Worm (Caenorhabditis elegans) whole organism, young adult: ENCODE results near the gene kap-1.

Experiments
- B0019.2 ChIP-seq: fragments of 200-800 bp; sonication (Bioruptor generic); conservative IDR thresholded peaks from 2 replicates; pipeline ENCODE4 v1.3.6; 2022; ENCODE audit warnings: missing genetic modification reagents, missing genetic modification characterization, missing compliant biosample characterization
- B0035.1 ChIP-seq: sonication (generic microtip); optimal IDR thresholded peaks from 2 replicates; lab custom pipeline; 2016; ENCODE audit warnings: missing genetic modification characterization, mild to moderate bottlenecking, missing compliant biosample characterization, missing genotype, missing genetic modification reagents
- B0336.3 ChIP-seq: fragments of 200-800 bp; sonication (Bioruptor generic); IDR thresholded peaks from 2 replicates; pipeline ENCODE4 v1.3.6; 2022; ENCODE audit warnings: missing genetic modification characterization, missing compliant biosample characterization
- C06A6.2 ChIP-seq: fragments of 200-800 bp; sonication (Bioruptor generic); conservative IDR thresholded peaks from 2 replicates; pipeline ENCODE4 v1.3.6; 2022; ENCODE audit warnings: missing genetic modification characterization, missing compliant biosample characterization
- D2030.7 ChIP-seq: fragments of 200-800 bp; sonication (Bioruptor generic); IDR thresholded peaks from 2 replicates; pipeline ENCODE4 v1.3.6; 2022; ENCODE audit warnings: missing genetic modification reagents, missing genetic modification characterization, missing compliant biosample characterization
- F33H1.4 ChIP-seq: fragments of 200-800 bp; sonication (Bioruptor generic); IDR thresholded peaks from 2 replicates; pipeline ENCODE4 v1.3.6; 2022; ENCODE audit warnings: missing genetic modification reagents, missing genetic modification characterization, missing compliant biosample characterization
- F52B5.7 ChIP-seq: sonication (generic microtip); optimal IDR thresholded peaks from 2 replicates; lab custom pipeline; 2016; ENCODE audit warnings: mild to moderate bottlenecking, missing genetic modification characterization, missing compliant biosample characterization
- K11D2.4 ChIP-seq: fragments of 200-800 bp; sonication (Bioruptor generic); IDR thresholded peaks from 2 replicates; pipeline ENCODE4 v1.3.6; 2022; ENCODE audit warnings: missing genetic modification reagents, missing genetic modification characterization, missing compliant biosample characterization
- Y53G8AR.9 ChIP-seq: fragments of 200-800 bp; sonication (Bioruptor generic); conservative IDR thresholded peaks from 2 replicates; pipeline ENCODE4 v1.3.6; 2022; ENCODE audit warnings: missing genetic modification reagents, missing genetic modification characterization, missing compliant biosample characterization
- Y67H2A.10 ChIP-seq: fragments of 200-800 bp; sonication (Bioruptor generic); conservative IDR thresholded peaks from 2 replicates; pipeline ENCODE4 v1.3.6; 2022; ENCODE audit warnings: missing genetic modification reagents, missing genetic modification characterization, missing compliant biosample characterization
- Y95B8A.8 ChIP-seq: fragments of 200-800 bp; sonication (Bioruptor generic); IDR thresholded peaks from 2 replicates; pipeline ENCODE4 v1.3.6; 2022; ENCODE audit warnings: missing genetic modification reagents, missing genetic modification characterization, missing compliant biosample characterization
- athp-1 ChIP-seq: sonication (generic microtip); optimal IDR thresholded peaks from 2 replicates; lab custom pipeline; 2017; ENCODE audit warnings: mild to moderate bottlenecking, missing genetic modification characterization, missing compliant biosample characterization
- attf-6 ChIP-seq: fragments of 200-800 bp; sonication (Bioruptor generic); IDR thresholded peaks from 2 replicates; pipeline ENCODE4 v1.3.6; 2022; ENCODE audit warnings: missing genetic modification reagents, missing genetic modification characterization, missing compliant biosample characterization
- cebp-1 ChIP-seq, 2 experiments: fragments of 200-800 bp in 1 of 2; sonication (Bioruptor generic) in 1 of 2; sonication (generic microtip) in 1 of 2; IDR thresholded peaks in 1 of 2; optimal IDR thresholded peaks in 1 of 2; 2 replicates each; pipeline versions ENCODE4 v1.3.6 to Lab custom; 2017 to 2022; ENCODE audit warnings: missing compliant biosample characterization in 2 of 2, missing genetic modification characterization in 2 of 2, mild to moderate bottlenecking in 1 of 2, missing genetic modification reagents in 1 of 2, moderate library complexity in 1 of 2
- ceh-79 ChIP-seq: sonication (generic microtip); optimal IDR thresholded peaks from 2 replicates; lab custom pipeline; 2017; ENCODE audit warnings: mild to moderate bottlenecking, missing genetic modification characterization, missing compliant biosample characterization
- chd-7 ChIP-seq: sonication (generic microtip); optimal IDR thresholded peaks from 2 replicates; lab custom pipeline; 2016; ENCODE audit warnings: mild to moderate bottlenecking, missing genetic modification characterization, moderate library complexity, missing compliant biosample characterization
- die-1 ChIP-seq: sonication (generic microtip); optimal IDR thresholded peaks from 2 replicates; lab custom pipeline; 2016; ENCODE audit warnings: missing genotype, mild to moderate bottlenecking, missing genetic modification characterization, missing compliant biosample characterization
- dox-1 ChIP-seq: fragments of 200-800 bp; sonication (Bioruptor generic); IDR thresholded peaks from 2 replicates; pipeline ENCODE4 v1.3.6; 2022; ENCODE audit warnings: missing genetic modification reagents, missing genetic modification characterization, missing compliant biosample characterization
- egl-44 ChIP-seq: fragments of 200-800 bp; sonication (Bioruptor generic); IDR thresholded peaks from 2 replicates; pipeline ENCODE4 v1.3.6; 2022; ENCODE audit warnings: missing genetic modification reagents, missing genetic modification characterization, missing compliant biosample characterization
- ets-4 ChIP-seq: fragments of 200-800 bp; sonication (Bioruptor generic); optimal IDR thresholded peaks from 2 replicates; lab custom pipeline; 2018; ENCODE audit warnings: mild to moderate bottlenecking, missing genetic modification characterization, missing compliant biosample characterization
- fkh-3 ChIP-seq: sonication (generic microtip); optimal IDR thresholded peaks from 2 replicates; lab custom pipeline; 2016; ENCODE audit warnings: mild to moderate bottlenecking, missing genetic modification characterization, missing compliant biosample characterization
- gei-17 ChIP-seq: fragments of 200-800 bp; sonication (Bioruptor generic); optimal IDR thresholded peaks from 2 replicates; lab custom pipeline; 2018; ENCODE audit warnings: mild to moderate bottlenecking, missing genetic modification characterization, missing compliant biosample characterization
- him-1 ChIP-seq: sonication (generic microtip); optimal IDR thresholded peaks from 2 replicates; lab custom pipeline; 2016; ENCODE audit warnings: missing genotype, missing genetic modification reagents, missing genetic modification characterization, missing compliant biosample characterization
- hlh-12 ChIP-seq: sonication (generic microtip); optimal IDR thresholded peaks from 2 replicates; lab custom pipeline; 2016; ENCODE audit warnings: missing genetic modification characterization, missing compliant biosample characterization
- let-607 ChIP-seq, 2 experiments: fragments of 200-800 bp in 1 of 2; sonication (Bioruptor generic) in 1 of 2; sonication (generic microtip) in 1 of 2; optimal IDR thresholded peaks; 2 replicates each; lab custom pipeline; 2016 to 2018; ENCODE audit warnings: mild to moderate bottlenecking in 2 of 2, missing compliant biosample characterization in 2 of 2, missing genetic modification characterization in 2 of 2, moderate library complexity in 2 of 2, missing genotype in 1 of 2
- lir-1 ChIP-seq: fragments of 200-800 bp; sonication (Bioruptor generic); conservative IDR thresholded peaks from 2 replicates; pipeline ENCODE4 v1.3.6; 2022; ENCODE audit warnings: missing genetic modification reagents, missing genetic modification characterization, missing compliant biosample characterization
- lsl-1 ChIP-seq: fragments of 200-800 bp; sonication (Bioruptor generic); optimal IDR thresholded peaks from 2 replicates; lab custom pipeline; 2018; ENCODE audit warnings: mild to moderate bottlenecking, missing genetic modification characterization, moderate library complexity, missing compliant biosample characterization
- lsy-27 ChIP-seq: sonication (generic microtip); optimal IDR thresholded peaks from 2 replicates; lab custom pipeline; 2017; ENCODE audit warnings: missing genetic modification characterization, mild to moderate bottlenecking, missing compliant biosample characterization, antibody characterized with exemption, missing genotype, borderline replicate concordance; ENCODE audit not compliant: insufficient read depth
- madf-3 ChIP-seq: fragments of 200-800 bp; sonication (Bioruptor generic); IDR thresholded peaks from 2 replicates; pipeline ENCODE4 v1.3.6; 2022; ENCODE audit warnings: missing genetic modification reagents, missing genetic modification characterization, missing compliant biosample characterization
- madf-6 ChIP-seq: fragments of 200-800 bp; sonication (Bioruptor generic); IDR thresholded peaks from 2 replicates; pipeline ENCODE4 v1.3.6; 2022; ENCODE audit warnings: missing genetic modification reagents, missing genetic modification characterization, missing compliant biosample characterization
- mcd-1 ChIP-seq: fragments of 200-800 bp; sonication (Bioruptor generic); IDR thresholded peaks from 2 replicates; pipeline ENCODE4 v1.3.6; 2022; ENCODE audit warnings: missing genetic modification reagents, missing genetic modification characterization, missing compliant biosample characterization
- mes-4 ChIP-seq: sonication (generic microtip); optimal IDR thresholded peaks from 2 replicates; lab custom pipeline; 2016; ENCODE audit warnings: missing genotype, missing genetic modification characterization, missing compliant biosample characterization
- nhr-90 ChIP-seq: sonication (generic microtip); optimal IDR thresholded peaks from 2 replicates; lab custom pipeline; 2016; ENCODE audit warnings: missing genotype, mild to moderate bottlenecking, missing genetic modification characterization, missing compliant biosample characterization
- rec-8 ChIP-seq, 2 experiments: sonication (generic microtip); optimal IDR thresholded peaks; 2 replicates each; lab custom pipeline; 2016; ENCODE audit warnings: mild to moderate bottlenecking in 2 of 2, missing genetic modification characterization in 2 of 2, missing genetic modification reagents in 2 of 2, missing genotype in 2 of 2, missing biosample characterization in 1 of 2, missing compliant biosample characterization in 1 of 2, moderate library complexity in 1 of 2
- sdz-38 ChIP-seq: sonication (generic microtip); optimal IDR thresholded peaks from 2 replicates; lab custom pipeline; 2016; ENCODE audit warnings: missing genotype, missing genetic modification characterization, missing compliant biosample characterization
- snpc-3.4 ChIP-seq: sonication (generic microtip); optimal IDR thresholded peaks from 2 replicates; lab custom pipeline; 2017; ENCODE audit warnings: missing genetic modification characterization, mild to moderate bottlenecking, missing compliant biosample characterization, antibody characterized with exemption, moderate library complexity, missing genotype, missing genetic modification reagents
- tlf-1 ChIP-seq: fragments of 200-800 bp; sonication (Bioruptor generic); optimal IDR thresholded peaks from 2 replicates; lab custom pipeline; 2018; ENCODE audit warnings: mild to moderate bottlenecking, missing genetic modification characterization, missing compliant biosample characterization
- xnd-1 ChIP-seq: sonication (generic microtip); optimal IDR thresholded peaks from 2 replicates; lab custom pipeline; 2016; ENCODE audit warnings: missing genotype, missing genetic modification reagents, missing genetic modification characterization, missing compliant biosample characterization
- ztf-22 ChIP-seq: fragments of 200-800 bp; sonication (Bioruptor generic); optimal IDR thresholded peaks from 2 replicates; lab custom pipeline; 2018; ENCODE audit warnings: mild to moderate bottlenecking, missing genetic modification characterization, moderate library complexity, missing compliant biosample characterization
- ztf-25 ChIP-seq: fragments of 200-800 bp; sonication (Bioruptor generic); IDR thresholded peaks from 2 replicates; pipeline ENCODE4 v1.3.6; 2022; ENCODE audit warnings: missing genetic modification reagents, missing genetic modification characterization, missing compliant biosample characterization
- ztf-28 ChIP-seq: fragments of 200-800 bp; sonication (Bioruptor generic); IDR thresholded peaks from 2 replicates; pipeline ENCODE4 v1.3.6; 2022; ENCODE audit warnings: missing genetic modification reagents, missing genetic modification characterization, missing compliant biosample characterization
- ztf-3 ChIP-seq: fragments of 200-800 bp; sonication (Bioruptor generic); optimal IDR thresholded peaks from 2 replicates; lab custom pipeline; 2018; ENCODE audit warnings: mild to moderate bottlenecking, missing genetic modification characterization, missing compliant biosample characterization
- ztf-6 ChIP-seq: fragments of 200-800 bp; sonication (Bioruptor generic); IDR thresholded peaks from 2 replicates; pipeline ENCODE4 v1.3.6; 2022; ENCODE audit warnings: missing genetic modification reagents, missing genetic modification characterization, missing compliant biosample characterization

kap-1 gene

DNA sequence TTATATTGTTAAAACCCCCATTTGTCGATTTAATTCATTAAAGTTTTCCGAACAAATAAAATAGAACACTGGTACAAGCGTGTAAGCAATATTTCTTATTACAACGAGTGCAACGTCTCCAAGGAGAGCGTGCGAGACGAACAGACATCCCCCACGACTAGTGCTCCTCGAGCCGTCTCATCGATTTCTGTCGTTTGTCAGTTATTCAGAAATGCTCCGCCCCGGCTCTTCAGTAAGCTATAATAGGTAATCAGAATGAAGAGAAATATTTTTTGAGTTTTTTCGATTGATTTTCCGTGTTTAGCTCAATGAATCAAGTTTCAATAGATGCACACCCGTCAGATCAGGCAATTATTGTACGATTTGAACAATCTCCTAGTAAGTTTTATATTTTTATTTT lies at the start of gene kap-1 (continued):
- TF ChIP-seq Y67H2A.10 (no peak), mcd-1 (GFP tag; lab: Robert Waterston, UW) (peak; percentile 44), fkh-3 (tag; lab: Kevin White, UChicago) (peak; percentile 80), ztf-22 (GFP tag; lab: Kevin White, UChicago) (peak; percentile 25), B0035.1 (tag; lab: Kevin White, UChicago) (peak; percentile 61), F52B5.7 (tag; lab: Kevin White, UChicago) (peak; percentile 76), madf-3 (GFP tag; lab: Robert Waterston, UW) (no peak), ztf-25 (GFP tag; lab: Robert Waterston, UW) (no peak), ztf-28 (GFP tag; lab: Robert Waterston, UW) (no peak), hlh-12 (tag; lab: Kevin White, UChicago) (no peak), rec-8 (tag; optimal IDR thresholded peaks at IDR 0.05; lab: Kevin White, UChicago) (no peak), dox-1 (GFP tag; lab: Robert Waterston, UW) (0 out of 2 replicates have a peak, but pooled peaks have one; percentile 25), lsy-27 (tag; lab: Kevin White, UChicago) (no peak), B0336.3 (GFP tag; lab: Robert Waterston, UW) (peak; percentile 86), madf-6 (GFP tag; lab: Robert Waterston, UW) (peak; percentile 3; the same call in 1 of the 2 replicates), mes-4 (tag; lab: Kevin White, UChicago) (peak; percentile 34), lsl-1 (GFP tag; lab: Kevin White, UChicago) (no peak), ztf-3 (GFP tag; lab: Kevin White, UChicago) (peak; percentile 5), F33H1.4 (GFP tag; lab: Robert Waterston, UW) (peak; percentile 33; the same call in 1 of the 2 replicates), attf-6 (GFP tag; lab: Robert Waterston, UW) (no peak), Y53G8AR.9 (GFP tag; lab: Robert Waterston, UW) (no peak; the same call in 1 of the 2 replicates), ztf-6 (GFP tag; lab: Robert Waterston, UW) (no peak), nhr-90 (tag; lab: Kevin White, UChicago) (peak; percentile 15), K11D2.4 (0 out of 2 replicates have a peak, but pooled peaks have one; percentile 9), D2030.7 (GFP tag; lab: Robert Waterston, UW) (no peak), chd-7 (tag; lab: Kevin White, UChicago) (peak; percentile 72), B0019.2 (GFP tag; lab: Robert Waterston, UW) (no peak), snpc-3.4 (tag; lab: Kevin White, UChicago) (peak; percentile 18), him-1 (tag; lab: Kevin White, UChicago) (peak; percentile 54), sdz-38 (no peak), xnd-1 (no peak), gei-17 (peak; percentile 26), ceh-79 (tag; lab: Kevin White, UChicago) (peak; percentile 21), Y95B8A.8 (no peak), ets-4 (GFP tag; lab: Kevin White, UChicago) (no peak), athp-1 (tag; lab: Kevin White, UChicago) (peak; percentile 62), lir-1 (GFP tag; lab: Robert Waterston, UW) (no peak), cebp-1 (GFP tag; IDR thresholded peaks at IDR 0.05; lab: Robert Waterston, UW) (no peak), cebp-1 (tag; optimal IDR thresholded peaks at IDR 0.05; lab: Kevin White, UChicago) (peak; percentile 56), die-1 (tag; lab: Kevin White, UChicago) (no peak), egl-44 (GFP tag; lab: Robert Waterston, UW) (no peak), let-607 (tag; optimal IDR thresholded peaks at IDR 0.05; lab: Kevin White, UChicago) (peak in 1 of 2 experiments; percentile 4), tlf-1 (GFP tag; lab: Kevin White, UChicago) (peak; percentile 58), C06A6.2 (GFP tag; lab: Robert Waterston, UW) (no peak)
